Fruit fly (Drosophila melanogaster) whole organism, prepupa: ENCODE results near the gene Clk.

Experiments
- CG10631 ChIP-seq: fragments of 200-800 bp; sonication (Bioruptor generic); optimal IDR thresholded peaks from 2 replicates; lab custom pipeline; 2016; ENCODE audit warnings: missing biosample characterization, missing genetic modification characterization
- CG32006 ChIP-seq: fragments of 200-800 bp; sonication (Bioruptor generic); optimal IDR thresholded peaks from 3 replicates; lab custom pipeline; 2017; ENCODE audit warnings: missing biosample characterization, mild to moderate bottlenecking, missing genetic modification characterization
- Met ChIP-seq: fragments of 200-800 bp; sonication (Bioruptor generic); optimal IDR thresholded peaks from 3 replicates; lab custom pipeline; 2016; ENCODE audit warnings: missing biosample characterization, missing genetic modification characterization
- dsx ChIP-seq: fragments of 200-800 bp; optimal IDR thresholded peaks from 3 replicates; lab custom pipeline; 2019; ENCODE audit warnings: missing biosample characterization, mild to moderate bottlenecking, missing genetic modification characterization, moderate library complexity; ENCODE audit not compliant: poor library complexity, severe bottlenecking
- lz ChIP-seq: fragments of 200-800 bp; sonication (Bioruptor generic); optimal IDR thresholded peaks from 3 replicates; lab custom pipeline; 2016; ENCODE audit warnings: missing biosample characterization, missing genetic modification characterization
- salr ChIP-seq, 2 experiments: fragments of 200-800 bp; sonication (Bioruptor generic); optimal IDR thresholded peaks; 3 replicates each; lab custom pipeline; 2016 to 2018; ENCODE audit warnings: missing biosample characterization in 2 of 2, missing genetic modification characterization in 2 of 2, mild to moderate bottlenecking in 1 of 2

dm6 chr3L:7810924-7811323 is 35.5 kb upstream of the Clk start:
- no peak for TF ChIP-seq dsx (GFP tag; lab: Kevin White, UChicago)
- no peak for TF ChIP-seq salr (GFP tag; optimal IDR thresholded peaks at IDR 0.05; lab: Kevin White, UChicago)
- TF ChIP-seq Met: no peak
- TF ChIP-seq CG32006 (GFP tag; lab: Kevin White, UChicago): peak; percentile 24
- no peak for TF ChIP-seq lz (GFP tag; lab: Kevin White, UChicago)
- TF ChIP-seq CG10631: no peak
